Fruit fly (Drosophila melanogaster) whole organism, prepupa: ENCODE measurements around the gene Mkp3.

ENCODE experiments used
- Blimp-1 ChIP-seq: fragments of 200-800 bp; sonication (Bioruptor generic); optimal IDR thresholded peaks from 3 replicates; lab custom pipeline; 2017; ENCODE audit warnings: missing biosample characterization, missing genetic modification characterization, mild to moderate bottlenecking, moderate library complexity, missing genetic modification reagents
- CG10631 ChIP-seq: fragments of 200-800 bp; sonication (Bioruptor generic); optimal IDR thresholded peaks from 2 replicates; lab custom pipeline; 2016; ENCODE audit warnings: missing biosample characterization, missing genetic modification characterization
- CG10669 ChIP-seq: fragments of 200-800 bp; sonication (Bioruptor generic); optimal IDR thresholded peaks from 3 replicates; lab custom pipeline; 2018; ENCODE audit warnings: missing biosample characterization, mild to moderate bottlenecking, missing genetic modification characterization, moderate library complexity
- CG11294 ChIP-seq: fragments of 200-800 bp; sonication (Bioruptor generic); IDR thresholded peaks from 2 replicates; pipeline ENCODE4 v1.3.6; 2022; ENCODE audit warnings: missing biosample characterization, missing genetic modification characterization
- CG11902 ChIP-seq: fragments of 200-800 bp; sonication (Bioruptor generic); optimal IDR thresholded peaks from 3 replicates; lab custom pipeline; 2016; ENCODE audit warnings: missing biosample characterization, missing genetic modification characterization
- CG15336 ChIP-seq: fragments of 200-800 bp; sonication (Bioruptor generic); IDR thresholded peaks from 2 replicates; pipeline ENCODE4 v1.3.6; 2022; ENCODE audit warnings: missing biosample characterization, missing genetic modification characterization
- CG16779 ChIP-seq: fragments of 200-800 bp; sonication (Bioruptor generic); optimal IDR thresholded peaks from 3 replicates; lab custom pipeline; 2017; ENCODE audit warnings: missing biosample characterization, mild to moderate bottlenecking, missing genetic modification characterization
- CG3032 ChIP-seq: fragments of 200-800 bp; optimal IDR thresholded peaks from 2 replicates; lab custom pipeline; 2019; ENCODE audit warnings: missing biosample characterization, mild to moderate bottlenecking, missing genetic modification characterization, moderate library complexity
- CG31627 ChIP-seq: fragments of 200-800 bp; sonication (Bioruptor generic); optimal IDR thresholded peaks from 3 replicates; lab custom pipeline; 2016; ENCODE audit warnings: missing biosample characterization, missing genetic modification characterization
- CG32006 ChIP-seq: fragments of 200-800 bp; sonication (Bioruptor generic); optimal IDR thresholded peaks from 3 replicates; lab custom pipeline; 2017; ENCODE audit warnings: missing biosample characterization, mild to moderate bottlenecking, missing genetic modification characterization
- CG34406 ChIP-seq: fragments of 200-800 bp; sonication (Bioruptor generic); optimal IDR thresholded peaks from 3 replicates; lab custom pipeline; 2016; ENCODE audit warnings: missing biosample characterization, missing genetic modification characterization
- CG3919 ChIP-seq: fragments of 200-800 bp; sonication (Bioruptor generic); optimal IDR thresholded peaks from 3 replicates; lab custom pipeline; 2016; ENCODE audit warnings: missing biosample characterization, missing genetic modification characterization
- CG4318 ChIP-seq: fragments of 200-800 bp; sonication (Bioruptor generic); optimal IDR thresholded peaks from 3 replicates; lab custom pipeline; 2017; ENCODE audit warnings: missing biosample characterization, mild to moderate bottlenecking, missing genetic modification characterization
- CG6163 ChIP-seq: fragments of 200-800 bp; sonication (Bioruptor generic); IDR thresholded peaks from 3 replicates; pipeline ENCODE4 v1.3.6; 2022; ENCODE audit warnings: missing biosample characterization, missing genetic modification characterization
- CG6792 ChIP-seq: fragments of 200-800 bp; sonication (Bioruptor generic); optimal IDR thresholded peaks from 3 replicates; lab custom pipeline; 2016; ENCODE audit warnings: missing biosample characterization, missing genetic modification characterization
- CG6808 ChIP-seq: fragments of 200-800 bp; sonication (Bioruptor generic); optimal IDR thresholded peaks from 3 replicates; lab custom pipeline; 2017; ENCODE audit warnings: missing biosample characterization, missing genetic modification characterization, mild to moderate bottlenecking, moderate library complexity, missing genetic modification reagents
- CG6854 ChIP-seq: fragments of 200-800 bp; sonication (Bioruptor generic); optimal IDR thresholded peaks from 2 replicates; lab custom pipeline; 2017; ENCODE audit warnings: missing biosample characterization, mild to moderate bottlenecking, missing genetic modification characterization
- CG8119 ChIP-seq: fragments of 200-800 bp; sonication (Bioruptor generic); IDR thresholded peaks from 3 replicates; pipeline ENCODE4 v1.3.6; 2022; ENCODE audit warnings: missing biosample characterization, missing genetic modification characterization
- CG8319 ChIP-seq: fragments of 200-800 bp; sonication (Bioruptor generic); optimal IDR thresholded peaks from 3 replicates; lab custom pipeline; 2016; ENCODE audit warnings: missing biosample characterization, missing genetic modification characterization
- CG8632 ChIP-seq: fragments of 200-800 bp; sonication (Bioruptor generic); optimal IDR thresholded peaks from 3 replicates; lab custom pipeline; 2016; ENCODE audit warnings: missing biosample characterization, missing genetic modification characterization
- CG9139 ChIP-seq: fragments of 200-800 bp; sonication (Bioruptor generic); optimal IDR thresholded peaks from 3 replicates; lab custom pipeline; 2017; ENCODE audit warnings: missing biosample characterization, mild to moderate bottlenecking, missing genetic modification characterization
- Eip75B ChIP-seq: fragments of 200-800 bp; sonication (Bioruptor generic); optimal IDR thresholded peaks from 3 replicates; lab custom pipeline; 2016; ENCODE audit warnings: missing biosample characterization, missing genetic modification characterization
- Eip78C ChIP-seq: fragments of 200-800 bp; sonication (Bioruptor generic); peaks from one replicate; lab custom pipeline; 2016; ENCODE audit warnings: missing biosample characterization, missing genetic modification characterization
- Eip93F ChIP-seq: fragments of 200-800 bp; sonication (Bioruptor generic); optimal IDR thresholded peaks from 2 replicates; lab custom pipeline; 2016; ENCODE audit warnings: missing biosample characterization, mild to moderate bottlenecking, missing genetic modification characterization
- Ets21C ChIP-seq: fragments of 200-800 bp; sonication (Bioruptor generic); optimal IDR thresholded peaks from 3 replicates; lab custom pipeline; 2016; ENCODE audit warnings: missing biosample characterization, missing genetic modification characterization
- Ets96B ChIP-seq: fragments of 200-800 bp; optimal IDR thresholded peaks from 2 replicates; lab custom pipeline; 2019; ENCODE audit warnings: missing biosample characterization, mild to moderate bottlenecking, missing genetic modification characterization, moderate library complexity
- Gug ChIP-seq: fragments of 200-800 bp; sonication (Bioruptor generic); IDR thresholded peaks from 2 replicates; pipeline ENCODE4 v1.3.6; 2022; ENCODE audit warnings: missing biosample characterization, missing genetic modification characterization
- Hr39 ChIP-seq: fragments of 200-800 bp; sonication (Bioruptor generic); optimal IDR thresholded peaks from 2 replicates; lab custom pipeline; 2016; ENCODE audit warnings: missing biosample characterization, missing genetic modification characterization
- Lpt ChIP-seq: fragments of 200-800 bp; sonication (Bioruptor generic); optimal IDR thresholded peaks from 3 replicates; lab custom pipeline; 2016; ENCODE audit warnings: missing biosample characterization, missing genetic modification characterization
- Met ChIP-seq: fragments of 200-800 bp; sonication (Bioruptor generic); optimal IDR thresholded peaks from 3 replicates; lab custom pipeline; 2016; ENCODE audit warnings: missing biosample characterization, missing genetic modification characterization
- OdsH ChIP-seq: fragments of 200-800 bp; sonication (Bioruptor generic); optimal IDR thresholded peaks from 3 replicates; lab custom pipeline; 2016; ENCODE audit warnings: missing biosample characterization, missing genetic modification characterization
- Smox ChIP-seq: fragments of 200-800 bp; sonication (Bioruptor generic); optimal IDR thresholded peaks from 3 replicates; lab custom pipeline; 2016; ENCODE audit warnings: missing biosample characterization, missing genetic modification characterization
- Sox102F ChIP-seq: fragments of 200-800 bp; sonication (Bioruptor generic); optimal IDR thresholded peaks from 2 replicates; lab custom pipeline; 2016; ENCODE audit warnings: missing biosample characterization, mild to moderate bottlenecking, missing genetic modification characterization
- Sox14 ChIP-seq: fragments of 200-800 bp; sonication (Bioruptor generic); optimal IDR thresholded peaks from 3 replicates; lab custom pipeline; 2016; ENCODE audit warnings: missing biosample characterization, missing genetic modification characterization
- Sox15 ChIP-seq: fragments of 200-800 bp; sonication (Bioruptor generic); optimal IDR thresholded peaks from 3 replicates; lab custom pipeline; 2016; ENCODE audit warnings: missing biosample characterization, missing genetic modification characterization
- achi ChIP-seq: fragments of 200-800 bp; sonication (Bioruptor generic); optimal IDR thresholded peaks from 3 replicates; lab custom pipeline; 2016; ENCODE audit warnings: missing biosample characterization, missing genetic modification characterization
- acj6 ChIP-seq: fragments of 200-800 bp; sonication (Bioruptor generic); optimal IDR thresholded peaks from 3 replicates; lab custom pipeline; 2016; ENCODE audit warnings: missing biosample characterization, missing genetic modification characterization
- cyc ChIP-seq: fragments of 200-800 bp; sonication (Bioruptor generic); optimal IDR thresholded peaks from 3 replicates; lab custom pipeline; 2016; ENCODE audit warnings: missing biosample characterization, missing genetic modification characterization
- dac ChIP-seq: fragments of 200-800 bp; sonication (Bioruptor generic); optimal IDR thresholded peaks from 2 replicates; lab custom pipeline; 2017; ENCODE audit warnings: missing biosample characterization, mild to moderate bottlenecking, missing genetic modification characterization
- dsx ChIP-seq: fragments of 200-800 bp; optimal IDR thresholded peaks from 3 replicates; lab custom pipeline; 2019; ENCODE audit warnings: missing biosample characterization, mild to moderate bottlenecking, missing genetic modification characterization, moderate library complexity; ENCODE audit not compliant: poor library complexity, severe bottlenecking
- eg ChIP-seq: fragments of 200-800 bp; sonication (Bioruptor generic); IDR thresholded peaks from 3 replicates; pipeline ENCODE4 v1.3.6; 2022; ENCODE audit warnings: missing biosample characterization, missing genetic modification characterization
- esn ChIP-seq: fragments of 200-800 bp; sonication (Bioruptor generic); optimal IDR thresholded peaks from 2 replicates; lab custom pipeline; 2016; ENCODE audit warnings: missing biosample characterization, mild to moderate bottlenecking, missing genetic modification characterization, moderate library complexity
- fd59A ChIP-seq: fragments of 200-800 bp; sonication (Bioruptor generic); optimal IDR thresholded peaks from 2 replicates; lab custom pipeline; 2017; ENCODE audit warnings: missing biosample characterization, mild to moderate bottlenecking, missing genetic modification characterization, missing genetic modification reagents
- fd85E ChIP-seq: fragments of 200-800 bp; sonication (Bioruptor generic); optimal IDR thresholded peaks from 3 replicates; lab custom pipeline; 2016; ENCODE audit warnings: missing biosample characterization, missing genetic modification characterization
- fkh ChIP-seq: fragments of 200-800 bp; sonication (Bioruptor generic); optimal IDR thresholded peaks from 3 replicates; lab custom pipeline; 2017; ENCODE audit warnings: missing biosample characterization, mild to moderate bottlenecking, missing genetic modification characterization, moderate library complexity
- lz ChIP-seq: fragments of 200-800 bp; sonication (Bioruptor generic); optimal IDR thresholded peaks from 3 replicates; lab custom pipeline; 2016; ENCODE audit warnings: missing biosample characterization, missing genetic modification characterization
- net ChIP-seq: fragments of 200-800 bp; sonication (Bioruptor generic); optimal IDR thresholded peaks from 3 replicates; lab custom pipeline; 2016; ENCODE audit warnings: missing biosample characterization, missing genetic modification characterization
- pdm3 ChIP-seq: fragments of 200-800 bp; sonication (Bioruptor generic); optimal IDR thresholded peaks from 3 replicates; lab custom pipeline; 2016; ENCODE audit warnings: missing biosample characterization, missing genetic modification characterization
- spab ChIP-seq: fragments of 200-800 bp; sonication (Bioruptor generic); optimal IDR thresholded peaks from 2 replicates; lab custom pipeline; 2017; ENCODE audit warnings: missing biosample characterization, mild to moderate bottlenecking, missing genetic modification characterization, missing genetic modification reagents
- ss ChIP-seq, 2 experiments: fragments of 200-800 bp; sonication (Bioruptor generic); optimal IDR thresholded peaks; 2 replicates in 1 of 2; 3 replicates in 1 of 2; lab custom pipeline; 2017 to 2018; ENCODE audit warnings: mild to moderate bottlenecking in 2 of 2, missing biosample characterization in 2 of 2, missing genetic modification characterization in 2 of 2, moderate library complexity in 1 of 2
- svp ChIP-seq: fragments of 200-800 bp; sonication (Bioruptor generic); peaks from one replicate; lab custom pipeline; 2016; ENCODE audit warnings: missing biosample characterization, missing genetic modification characterization
- topi ChIP-seq: fragments of 200-800 bp; sonication (Bioruptor generic); optimal IDR thresholded peaks from 3 replicates; lab custom pipeline; 2016; ENCODE audit warnings: missing biosample characterization, missing genetic modification characterization
- vri ChIP-seq: fragments of 200-800 bp; sonication (Bioruptor generic); optimal IDR thresholded peaks from 3 replicates; lab custom pipeline; 2016; ENCODE audit warnings: missing biosample characterization, mild to moderate bottlenecking, missing genetic modification characterization

The Mkp3 gene

dm6 chr3L:19024800-19025199 lies 61.4 kb downstream of the Mkp3 start:
- TF ChIP-seq CG10631 (GFP tag; lab: Kevin White, UChicago) (peak; percentile 5), Eip93F (GFP tag; lab: Kevin White, UChicago) (no peak), esn (GFP tag; lab: Kevin White, UChicago) (peak; percentile 71), vri (GFP tag; lab: Kevin White, UChicago) (peak; percentile 53), Sox14 (GFP tag; lab: Kevin White, UChicago) (peak; percentile 46), Gug (GFP tag; lab: Robert Waterston, UW) (no peak), svp (GFP tag; lab: Kevin White, UChicago) (peak; percentile 85), CG11902 (no peak), Met (GFP tag; lab: Kevin White, UChicago) (peak; percentile 73), CG8632 (GFP tag; lab: Kevin White, UChicago) (peak; percentile 49), CG11294 (GFP tag; lab: Robert Waterston, UW) (no peak), OdsH (peak; percentile 62), dsx (GFP tag; lab: Kevin White, UChicago) (no peak), Sox102F (GFP tag; lab: Kevin White, UChicago) (peak; percentile 76), pdm3 (GFP tag; lab: Kevin White, UChicago) (peak; percentile 8), CG31627 (GFP tag; lab: Kevin White, UChicago) (peak; percentile 76), topi (peak; percentile 72), CG9139 (GFP tag; lab: Kevin White, UChicago) (no peak), CG3032 (tag; lab: Kevin White, UChicago) (peak; percentile 43), ss (GFP tag; optimal IDR thresholded peaks at IDR 0.05; lab: Kevin White, UChicago) (peak in 1 of 2 experiments; percentile 33), fd85E (no peak), Ets96B (peak; percentile 24), Sox15 (GFP tag; lab: Kevin White, UChicago) (peak; percentile 26), Hr39 (GFP tag; lab: Kevin White, UChicago) (peak; percentile 68), CG6163 (GFP tag; lab: Robert Waterston, UW) (peak; percentile 79), CG3919 (GFP tag; lab: Kevin White, UChicago) (peak; percentile 72), lz (peak; percentile 46), CG6808 (GFP tag; lab: Kevin White, UChicago) (peak; percentile 48), CG32006 (GFP tag; lab: Kevin White, UChicago) (peak; percentile 50), CG10669 (GFP tag; lab: Kevin White, UChicago) (peak; percentile 44), net (peak; percentile 8), achi (GFP tag; lab: Kevin White, UChicago) (peak; percentile 49), CG8119 (GFP tag; lab: Robert Waterston, UW) (no peak), dac (GFP tag; lab: Kevin White, UChicago) (no peak), fkh (GFP tag; lab: Kevin White, UChicago) (no peak), CG15336 (GFP tag; lab: Robert Waterston, UW) (0 out of 2 replicates have a peak, but pooled peaks have one; percentile 20), CG34406 (GFP tag; lab: Kevin White, UChicago) (peak; percentile 50), CG6854 (GFP tag; lab: Kevin White, UChicago) (peak; percentile 38), Smox (GFP tag; lab: Kevin White, UChicago) (peak; percentile 66), acj6 (GFP tag; lab: Kevin White, UChicago) (peak; percentile 55), eg (GFP tag; lab: Robert Waterston, UW) (peak; percentile 43; the same call in 1 of the 3 replicates), CG16779 (tag; lab: Kevin White, UChicago) (no peak), Eip75B (GFP tag; lab: Kevin White, UChicago) (peak; percentile 19), Ets21C (no peak), Eip78C (GFP tag; lab: Kevin White, UChicago) (peak; percentile 88), cyc (GFP tag; lab: Kevin White, UChicago) (peak; percentile 77), Blimp-1 (peak; percentile 29), CG8319 (peak; percentile 39), Lpt (no peak), CG4318 (GFP tag; lab: Kevin White, UChicago) (no peak), CG6792 (GFP tag; lab: Kevin White, UChicago) (peak; percentile 37), spab (peak; percentile 53), fd59A (GFP tag; lab: Kevin White, UChicago) (no peak)
